Fruit fly (Drosophila melanogaster) whole organism, pupa: ENCODE data around the gene wrd.

Source experiments
- CG10348 ChIP-seq: fragments of 200-800 bp; sonication (Bioruptor generic); IDR thresholded peaks from 2 replicates; pipeline ENCODE4 v1.3.6; 2022; ENCODE audit warnings: missing biosample characterization, missing genetic modification characterization
- CG12605 ChIP-seq: fragments of 200-800 bp; sonication (Bioruptor generic); IDR thresholded peaks from 2 replicates; pipeline ENCODE4 v1.3.6; 2022; ENCODE audit warnings: missing biosample characterization, missing genetic modification characterization
- CG13204 ChIP-seq: fragments of 200-800 bp; sonication (Bioruptor generic); optimal IDR thresholded peaks from 2 replicates; lab custom pipeline; 2018; ENCODE audit warnings: missing biosample characterization, mild to moderate bottlenecking, missing genetic modification characterization, moderate library complexity
- CG14655 ChIP-seq: fragments of 200-800 bp; sonication (Bioruptor generic); optimal IDR thresholded peaks from 3 replicates; lab custom pipeline; 2017; ENCODE audit warnings: mild to moderate bottlenecking, missing biosample characterization, missing genetic modification reagents, missing genetic modification characterization
- CG15710 ChIP-seq: fragments of 200-800 bp; sonication (Bioruptor generic); optimal IDR thresholded peaks from 2 replicates; lab custom pipeline; 2018; ENCODE audit warnings: missing biosample characterization, mild to moderate bottlenecking, missing genetic modification characterization, moderate library complexity
- CG17806 ChIP-seq: fragments of 200-800 bp; sonication (Bioruptor generic); optimal IDR thresholded peaks from 2 replicates; lab custom pipeline; 2018; ENCODE audit warnings: missing biosample characterization, mild to moderate bottlenecking, missing genetic modification characterization, moderate library complexity
- CG32121 ChIP-seq: fragments of 200-800 bp; sonication (Bioruptor generic); IDR thresholded peaks from 2 replicates; pipeline ENCODE4 v1.3.6; 2022; ENCODE audit warnings: missing biosample characterization, missing genetic modification characterization
- CG34367 ChIP-seq: fragments of 200-800 bp; sonication (Bioruptor generic); optimal IDR thresholded peaks from 2 replicates; lab custom pipeline; 2018; ENCODE audit warnings: missing biosample characterization, mild to moderate bottlenecking, missing genetic modification characterization
- CG4496 ChIP-seq: fragments of 200-800 bp; sonication (Bioruptor generic); IDR thresholded peaks from 3 replicates; pipeline ENCODE4 v1.3.6; 2022; ENCODE audit warnings: missing biosample characterization, missing genetic modification characterization
- CG8159 ChIP-seq: fragments of 200-800 bp; sonication (Bioruptor generic); optimal IDR thresholded peaks from 3 replicates; lab custom pipeline; 2018; ENCODE audit warnings: missing biosample characterization, mild to moderate bottlenecking, missing genetic modification characterization, moderate library complexity
- CG8301 ChIP-seq: fragments of 200-800 bp; sonication (Bioruptor generic); optimal IDR thresholded peaks from 2 replicates; lab custom pipeline; 2018; ENCODE audit warnings: missing biosample characterization, mild to moderate bottlenecking, missing genetic modification characterization
- CG9948 ChIP-seq: fragments of 200-800 bp; sonication (Bioruptor generic); optimal IDR thresholded peaks from 2 replicates; lab custom pipeline; 2018; ENCODE audit warnings: missing biosample characterization, mild to moderate bottlenecking, missing genetic modification characterization, moderate library complexity
- D1 ChIP-seq: fragments of 200-800 bp; sonication (Bioruptor generic); optimal IDR thresholded peaks from 2 replicates; lab custom pipeline; 2018; ENCODE audit warnings: missing biosample characterization, mild to moderate bottlenecking, missing genetic modification characterization, moderate library complexity
- EcR ChIP-seq: fragments of 200-800 bp; sonication (Bioruptor generic); optimal IDR thresholded peaks from 3 replicates; lab custom pipeline; 2019; ENCODE audit warnings: missing biosample characterization, missing genetic modification characterization, mild to moderate bottlenecking, moderate library complexity, missing genetic modification reagents
- Ets98B ChIP-seq: fragments of 200-800 bp; sonication (Bioruptor generic); IDR thresholded peaks from 2 replicates; pipeline ENCODE4 v1.3.6; 2022; ENCODE audit warnings: missing biosample characterization, missing genetic modification characterization
- Pif1A ChIP-seq: fragments of 200-800 bp; sonication (Bioruptor generic); optimal IDR thresholded peaks from 3 replicates; lab custom pipeline; 2016; ENCODE audit warnings: missing biosample characterization, missing genetic modification characterization
- Pif1B ChIP-seq: fragments of 200-800 bp; sonication (Bioruptor generic); optimal IDR thresholded peaks from 3 replicates; lab custom pipeline; 2016; ENCODE audit warnings: missing biosample characterization, missing genetic modification characterization
- Snoo ChIP-seq: fragments of 200-800 bp; sonication (Bioruptor generic); optimal IDR thresholded peaks from 3 replicates; lab custom pipeline; 2017; ENCODE audit warnings: missing biosample characterization, mild to moderate bottlenecking, missing genetic modification characterization, inconsistent platforms
- fd96Ca ChIP-seq: fragments of 200-800 bp; sonication (Bioruptor generic); IDR thresholded peaks from 3 replicates; pipeline ENCODE4 v1.3.6; 2022; ENCODE audit warnings: missing biosample characterization, missing genetic modification characterization
- gl ChIP-seq: fragments of 200-800 bp; sonication (Bioruptor generic); optimal IDR thresholded peaks from 2 replicates; lab custom pipeline; 2018; ENCODE audit warnings: missing biosample characterization, mild to moderate bottlenecking, missing genetic modification characterization
- rn ChIP-seq: fragments of 200-800 bp; sonication (Bioruptor generic); IDR thresholded peaks from 2 replicates; pipeline ENCODE4 v1.3.6; 2022; ENCODE audit warnings: missing biosample characterization, missing genetic modification characterization

The wrd gene

DNA sequence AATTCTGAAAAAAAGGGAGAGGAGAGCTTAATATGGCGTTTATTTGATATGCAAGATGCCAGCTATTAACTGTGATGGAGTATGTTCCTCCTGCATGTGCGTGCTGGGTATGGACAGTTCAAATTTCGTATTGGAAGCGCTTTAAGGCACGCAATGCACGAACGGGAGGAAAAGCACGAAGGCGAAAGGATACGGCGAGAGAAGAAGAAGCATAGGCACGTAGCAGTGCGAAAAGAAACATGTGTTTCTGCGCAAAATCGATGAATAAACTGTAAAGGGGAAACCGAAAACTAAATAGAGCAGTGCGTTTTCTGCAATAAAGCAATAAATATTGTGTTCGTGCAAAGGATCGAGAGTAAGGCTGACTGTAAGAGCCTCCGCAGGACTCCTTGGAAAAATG is 48.3 kb downstream of the wrd start, which contains the start of gene CG14314:
Gene CG14314, plus strand, starts transcription at position 243 of the 400 bp plus-strand sequence.
- TF ChIP-seq CG34367 (tag; lab: Kevin White, UChicago) (no peak), Snoo (tag; lab: Kevin White, UChicago) (no peak)

DNA sequence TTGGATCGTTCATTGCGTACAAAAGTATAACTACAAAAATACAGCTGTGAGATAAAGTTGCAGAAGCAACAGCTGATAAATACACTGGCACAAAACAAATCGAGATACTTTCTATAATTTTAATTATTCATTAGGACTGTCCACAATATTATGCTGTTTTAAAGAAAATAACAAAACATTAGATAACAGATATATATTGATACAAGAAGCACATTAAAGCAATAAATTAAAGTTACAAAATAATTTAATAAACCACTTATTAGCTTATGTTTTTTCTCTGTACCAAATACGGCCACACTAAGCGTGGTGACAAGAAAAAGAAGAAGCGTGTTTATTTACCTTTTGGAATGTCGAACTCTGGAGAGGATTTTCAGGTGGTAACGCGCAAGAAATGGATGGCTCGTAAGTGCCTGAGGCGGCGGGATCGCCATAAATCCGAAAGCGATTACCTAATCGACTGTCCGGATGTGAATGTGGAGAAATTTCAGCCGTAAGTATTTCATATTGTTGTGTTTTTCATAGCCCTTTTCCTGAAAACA is 52.7 kb downstream of the wrd start, which contains the start of the genes CG7988 and CG7183:
Gene CG7988, plus strand, starts transcription at position 316 of the 539 bp plus-strand sequence.
Gene CG7183, minus strand, starts transcription at position 489 of the 539 bp plus-strand sequence.
- peak; percentile 90 for TF ChIP-seq Pif1B (GFP tag; lab: Kevin White, UChicago)
- peak; percentile 99 for TF ChIP-seq CG8159
- TF ChIP-seq EcR (GFP tag; lab: Kevin White, UChicago) = no peak
- peak; percentile 96 for TF ChIP-seq CG14655 (GFP tag; lab: Kevin White, UChicago)
- peak; percentile 91 for TF ChIP-seq gl
- TF ChIP-seq CG9948 (tag; lab: Kevin White, UChicago) = peak; percentile 99
- peak; percentile 98 for TF ChIP-seq CG32121 (GFP tag; lab: Robert Waterston, UW)
- peak; percentile 98 for TF ChIP-seq CG34367 (tag; lab: Kevin White, UChicago)
- TF ChIP-seq D1 (tag; lab: Kevin White, UChicago) = no peak
- peak; percentile 98 for TF ChIP-seq CG4496 (GFP tag; lab: Robert Waterston, UW)
- peak; percentile 94 for TF ChIP-seq Pif1A
- TF ChIP-seq Ets98B = peak; percentile 96
- TF ChIP-seq CG13204 (GFP tag; lab: Kevin White, UChicago) = no peak
- peak; percentile 97 for TF ChIP-seq CG8301 (tag; lab: Kevin White, UChicago)
- no peak for TF ChIP-seq fd96Ca (GFP tag; lab: Robert Waterston, UW)
- TF ChIP-seq CG12605 (GFP tag; lab: Robert Waterston, UW) = peak; percentile 98
- TF ChIP-seq rn (GFP tag; lab: Robert Waterston, UW) = peak; percentile 98
- TF ChIP-seq CG15710 = peak; percentile 99
- peak; percentile 98 for TF ChIP-seq CG17806 (tag; lab: Kevin White, UChicago)
- peak; percentile 93 for TF ChIP-seq CG10348
- peak; percentile 98 for TF ChIP-seq Snoo (tag; lab: Kevin White, UChicago)

DNA sequence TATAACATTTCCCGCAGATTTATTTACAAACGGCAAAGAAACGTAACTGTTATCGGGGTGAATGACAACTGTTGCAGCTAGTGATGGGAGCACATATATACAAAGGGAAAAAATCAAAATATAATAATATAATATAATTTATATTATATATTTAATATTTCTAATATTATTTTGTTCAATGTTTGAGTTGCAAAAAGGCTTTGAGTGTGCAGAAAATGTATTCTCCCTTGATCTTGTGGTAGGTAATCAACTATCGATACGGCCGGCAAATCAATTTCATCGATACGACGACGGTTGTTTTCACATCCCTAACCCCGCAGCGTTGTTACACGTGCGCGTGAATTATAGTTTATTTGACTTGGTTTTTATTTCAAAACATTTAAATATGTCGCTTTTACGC is 55.9 kb downstream of the wrd start, which contains the start of the genes mTerf5 and Non3:
Gene mTerf5, minus strand, starts transcription at position 249 of the 400 bp plus-strand sequence.
Gene Non3, plus strand, starts transcription at position 289 of the 400 bp plus-strand sequence.
- TF ChIP-seq CG13204 (GFP tag; lab: Kevin White, UChicago) (no peak), CG17806 (tag; lab: Kevin White, UChicago) (peak; percentile 37), CG32121 (GFP tag; lab: Robert Waterston, UW) (0 out of 2 replicates have a peak, but pooled peaks have one; percentile 35), CG9948 (tag; lab: Kevin White, UChicago) (peak; percentile 5), CG15710 (peak; percentile 49), CG12605 (GFP tag; lab: Robert Waterston, UW) (peak; percentile 25; the same call in 1 of the 2 replicates), CG8159 (peak; percentile 42), EcR (GFP tag; lab: Kevin White, UChicago) (peak; percentile 86), Ets98B (peak; percentile 32; the same call in 1 of the 2 replicates), CG10348 (no peak), CG34367 (tag; lab: Kevin White, UChicago) (no peak), fd96Ca (GFP tag; lab: Robert Waterston, UW) (peak; percentile 61; the same call in 2 of the 3 replicates), CG8301 (tag; lab: Kevin White, UChicago) (no peak), CG14655 (GFP tag; lab: Kevin White, UChicago) (no peak), gl (no peak), Snoo (tag; lab: Kevin White, UChicago) (peak; percentile 33)

DNA sequence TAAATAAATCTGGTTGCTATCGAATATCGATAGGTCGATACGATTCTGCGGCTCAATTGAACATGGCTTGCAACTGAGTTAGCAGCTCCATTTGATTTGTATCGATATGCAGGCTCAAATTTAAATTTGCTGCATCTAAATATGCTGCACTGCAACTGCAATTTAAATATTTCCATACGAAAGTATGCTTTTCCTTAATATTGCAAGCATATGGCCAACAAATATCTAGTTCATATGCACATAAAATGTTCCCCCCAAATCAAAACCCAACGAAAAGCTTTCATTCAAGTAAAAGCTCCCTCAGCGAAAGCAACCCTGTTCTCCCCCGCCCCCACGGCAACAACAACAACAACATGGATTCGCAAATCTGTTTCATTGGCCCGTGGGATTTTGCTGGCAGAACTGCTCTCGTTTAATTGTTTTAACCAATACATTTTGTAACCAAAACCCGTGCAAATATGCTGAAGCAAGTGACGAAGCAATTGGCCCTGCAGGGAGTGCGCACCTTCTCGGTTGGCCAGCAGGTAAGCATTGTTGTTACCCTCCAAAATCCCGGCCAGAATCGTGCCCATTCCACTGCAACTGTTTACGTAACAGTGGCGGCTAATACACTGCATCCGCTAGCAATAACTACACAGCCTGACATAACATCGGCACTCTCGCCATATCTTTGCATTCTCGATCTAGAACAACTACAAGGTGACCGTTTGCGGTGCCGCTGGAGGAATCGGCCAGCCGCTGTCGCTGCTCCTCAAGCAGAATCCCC is 58.7 kb downstream of the wrd start, which contains the start of the genes CG7168 and Mdh2:
Gene CG7168, minus strand, starts transcription at position 40 of the 766 bp plus-strand sequence.
Gene Mdh2, plus strand, starts transcription at position 354 of the 766 bp plus-strand sequence.
- TF ChIP-seq EcR (GFP tag; lab: Kevin White, UChicago) (peak; percentile 6), D1 (tag; lab: Kevin White, UChicago) (no peak), CG8159 (no peak), Ets98B (no peak), CG10348 (no peak), CG34367 (tag; lab: Kevin White, UChicago) (no peak), fd96Ca (GFP tag; lab: Robert Waterston, UW) (no peak)

DNA sequence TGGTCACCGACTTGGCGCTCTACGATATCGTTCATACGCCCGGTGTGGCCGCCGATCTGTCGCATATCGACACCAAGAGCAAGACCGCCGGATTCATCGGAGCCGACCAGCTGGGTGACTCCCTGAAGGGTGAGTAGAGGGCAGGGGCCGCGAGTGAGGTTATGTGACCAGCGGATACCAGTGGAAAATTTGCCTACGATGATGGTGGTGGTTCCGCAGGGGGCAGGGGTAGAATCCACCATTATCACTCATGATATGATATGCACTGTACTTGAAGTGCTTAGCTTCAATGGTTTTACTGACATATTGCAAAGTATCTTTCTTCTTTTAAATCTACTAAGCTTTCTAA is 59.2 kb downstream of the wrd start:
- TF ChIP-seq CG14655 (GFP tag; lab: Kevin White, UChicago) (no peak), CG32121 (GFP tag; lab: Robert Waterston, UW) (0 out of 2 replicates have a peak, but pooled peaks have one; percentile 25), D1 (tag; lab: Kevin White, UChicago) (no peak), CG15710 (no peak), rn (GFP tag; lab: Robert Waterston, UW) (no peak), CG10348 (no peak), fd96Ca (GFP tag; lab: Robert Waterston, UW) (no peak), CG4496 (GFP tag; lab: Robert Waterston, UW) (peak; percentile 24; the same call in 2 of the 3 replicates), EcR (GFP tag; lab: Kevin White, UChicago) (peak; percentile 73), Pif1A (no peak), gl (no peak), CG12605 (GFP tag; lab: Robert Waterston, UW) (no peak), Ets98B (no peak), CG34367 (tag; lab: Kevin White, UChicago) (no peak)
